Worm (Caenorhabditis elegans): Measurements from ENCODE around the gene eif-2Bdelta.
A peak's percentile ranks its signal among the peaks of the same experiment; 100 is the strongest.

The eif-2Bdelta gene

ce11 chrV:9546860-9547269 is 33.2 kb downstream of the eif-2Bdelta start, which contains the start of gene his-37 (continued):
- peak; percentile 78 for TF ChIP-seq skn-1 (tag; optimal IDR thresholded peaks at IDR 0.05)
- peak; percentile 99 for TF ChIP-seq rbr-2 (tag; optimal IDR thresholded peaks at IDR 0.05)
- TF ChIP-seq mdt-29 (GFP tag; IDR thresholded peaks at IDR 0.05): peak; percentile 94
- TF ChIP-seq php-3 (GFP tag; IDR thresholded peaks at IDR 0.05): peak; percentile 94
- TF ChIP-seq saeg-2 (GFP tag; IDR thresholded peaks at IDR 0.05): peak; percentile 96
- TF ChIP-seq gei-8 (GFP tag; optimal IDR thresholded peaks at IDR 0.05): peak; percentile 17
- peak; percentile 83 for TF ChIP-seq zag-1 (tag; optimal IDR thresholded peaks at IDR 0.05)
- TF ChIP-seq nhr-28 (tag; optimal IDR thresholded peaks at IDR 0.05): peak; percentile 99
- peak; percentile 96 for TF ChIP-seq nhr-48 (tag; optimal IDR thresholded peaks at IDR 0.05)
- no peak for TF ChIP-seq daf-12 (tag; optimal IDR thresholded peaks at IDR 0.05)
- TF ChIP-seq lir-3 (tag; optimal IDR thresholded peaks at IDR 0.05): peak; percentile 88
- peak; percentile 68; the same call in 1 of the 2 replicates for TF ChIP-seq ZK337.2 (GFP tag; IDR thresholded peaks at IDR 0.05)
- TF ChIP-seq tag-97 (GFP tag; IDR thresholded peaks at IDR 0.05): no peak
- TF ChIP-seq ceh-32 (tag; optimal IDR thresholded peaks at IDR 0.05; ENCODE audit: poor library complexity): peak; percentile 82
- no peak for TF ChIP-seq zip-11 (GFP tag; IDR thresholded peaks at IDR 0.05)
- TF ChIP-seq madf-5 (GFP tag; IDR thresholded peaks at IDR 0.05): peak in 1 of 2 experiments; percentile 86; a peak in 1 of 4 replicates
- TF ChIP-seq daf-16 (GFP tag; optimal IDR thresholded peaks at IDR 0.05): peak; percentile 71 to 96
- TF ChIP-seq daf-16 (tag; optimal IDR thresholded peaks at IDR 0.05): peak; percentile 84
- peak; percentile 97 for TF ChIP-seq hmg-1.1 (GFP tag; IDR thresholded peaks at IDR 0.05)
- TF ChIP-seq unc-130 (GFP tag; optimal IDR thresholded peaks at IDR 0.05): no peak
- TF ChIP-seq lsy-2 (tag; optimal IDR thresholded peaks at IDR 0.05): peak; percentile 95 to 97
- peak; percentile 52 for TF ChIP-seq unc-39 (tag; optimal IDR thresholded peaks at IDR 0.05)
- TF ChIP-seq pqm-1 (tag; optimal IDR thresholded peaks at IDR 0.05): peak; percentile 91
- TF ChIP-seq hif-1 (tag; optimal IDR thresholded peaks at IDR 0.05): peak; percentile 82 to 93
- TF ChIP-seq hlh-11 (tag; optimal IDR thresholded peaks at IDR 0.05): peak; percentile 99
- peak; percentile 51; the same call in 1 of the 2 replicates for TF ChIP-seq set-16 (GFP tag; IDR thresholded peaks at IDR 0.05)
- no peak for TF ChIP-seq R02D3.7 (tag; optimal IDR thresholded peaks at IDR 0.05)
- peak; percentile 85; the same call in 1 of the 2 replicates for TF ChIP-seq daf-8 (GFP tag; IDR thresholded peaks at IDR 0.05)
- TF ChIP-seq unc-62 (GFP tag; optimal IDR thresholded peaks at IDR 0.05 in 1 of 2): peak; percentile 46 to 100
- TF ChIP-seq unc-62 (tag; optimal IDR thresholded peaks at IDR 0.05): no peak
- TF ChIP-seq zfp-2 (tag; optimal IDR thresholded peaks at IDR 0.05): peak; percentile 85

ce11 chrV:9549459-9549858 is 35.8 kb downstream of the eif-2Bdelta start, which contains the start of gene nstp-10:
Gene nstp-10 (minus strand): TSS chrV:9549836.
- TF ChIP-seq T20F7.1 (GFP tag; optimal IDR thresholded peaks at IDR 0.05): peak; percentile 54
- TF ChIP-seq daf-16 (GFP tag; optimal IDR thresholded peaks at IDR 0.05): no peak
- peak; percentile 7 for TF ChIP-seq daf-16 (tag; optimal IDR thresholded peaks at IDR 0.05)
- TF ChIP-seq F37D6.2 (tag; optimal IDR thresholded peaks at IDR 0.05): no peak
- TF ChIP-seq mxl-2 (GFP tag; conservative IDR thresholded peaks at IDR 0.05): no peak
- 0 out of 2 replicates have a peak, but pooled peaks have one; percentile 38 for TF ChIP-seq dmd-9 (GFP tag; IDR thresholded peaks at IDR 0.05)
- TF ChIP-seq unc-39 (tag; optimal IDR thresholded peaks at IDR 0.05): no peak
- peak; percentile 8 for TF ChIP-seq hlh-11 (tag; optimal IDR thresholded peaks at IDR 0.05)
- TF ChIP-seq dmd-6 (GFP tag; IDR thresholded peaks at IDR 0.05): peak; percentile 9; the same call in 1 of the 2 replicates
- no peak for TF ChIP-seq ces-1 (GFP tag; optimal IDR thresholded peaks at IDR 0.05)
- TF ChIP-seq lim-7 (GFP tag; IDR thresholded peaks at IDR 0.05): 0 out of 2 replicates have a peak, but pooled peaks have one; percentile 9
- peak; percentile 98 for TF ChIP-seq lin-38 (GFP tag; IDR thresholded peaks at IDR 0.05)
- no peak for TF ChIP-seq rbr-2 (tag; optimal IDR thresholded peaks at IDR 0.05)
- peak; percentile 84 for TF ChIP-seq snpc-1.2 (GFP tag; IDR thresholded peaks at IDR 0.05)
- TF ChIP-seq F44E2.7 (GFP tag; IDR thresholded peaks at IDR 0.05): no peak
- TF ChIP-seq hif-1 (tag; optimal IDR thresholded peaks at IDR 0.05): no peak
- no peak for TF ChIP-seq fkh-10 (GFP tag; optimal IDR thresholded peaks at IDR 0.05)
- peak; percentile 83 for TF ChIP-seq Y48G9A.11 (GFP tag; IDR thresholded peaks at IDR 0.05)
- TF ChIP-seq duxl-1 (tag; optimal IDR thresholded peaks at IDR 0.05; ENCODE audit: poor library complexity): peak; percentile 15
- TF ChIP-seq nhr-77 (tag; optimal IDR thresholded peaks at IDR 0.05): no peak
- TF ChIP-seq pha-4 (GFP tag; IDR thresholded peaks at IDR 0.05): no peak
- peak; percentile 8 for TF ChIP-seq pha-4 (tag; optimal IDR thresholded peaks at IDR 0.05)
- TF ChIP-seq mdl-1 (tag; optimal IDR thresholded peaks at IDR 0.05): no peak
- no peak for TF ChIP-seq nhr-102 (tag; optimal IDR thresholded peaks at IDR 0.05)
- TF ChIP-seq unc-130 (GFP tag; optimal IDR thresholded peaks at IDR 0.05): peak; percentile 93
- peak; percentile 55; the same call in 1 of the 2 replicates for TF ChIP-seq tra-1 (GFP tag; IDR thresholded peaks at IDR 0.05)
- TF ChIP-seq lin-15B (tag; optimal IDR thresholded peaks at IDR 0.05): peak; percentile 20
